Fruit fly (Drosophila melanogaster) whole organism, prepupa: ENCODE measurements around the gene Hml.

Experiments used
- CG10631 ChIP-seq: fragments of 200-800 bp; sonication (Bioruptor generic); optimal IDR thresholded peaks from 2 replicates; lab custom pipeline; 2016; ENCODE audit warnings: missing biosample characterization, missing genetic modification characterization
- CG10669 ChIP-seq: fragments of 200-800 bp; sonication (Bioruptor generic); optimal IDR thresholded peaks from 3 replicates; lab custom pipeline; 2018; ENCODE audit warnings: missing biosample characterization, mild to moderate bottlenecking, missing genetic modification characterization, moderate library complexity
- CG11294 ChIP-seq: fragments of 200-800 bp; sonication (Bioruptor generic); IDR thresholded peaks from 2 replicates; pipeline ENCODE4 v1.3.6; 2022; ENCODE audit warnings: missing biosample characterization, missing genetic modification characterization
- CG15336 ChIP-seq: fragments of 200-800 bp; sonication (Bioruptor generic); IDR thresholded peaks from 2 replicates; pipeline ENCODE4 v1.3.6; 2022; ENCODE audit warnings: missing biosample characterization, missing genetic modification characterization
- CG3032 ChIP-seq: fragments of 200-800 bp; optimal IDR thresholded peaks from 2 replicates; lab custom pipeline; 2019; ENCODE audit warnings: missing biosample characterization, mild to moderate bottlenecking, missing genetic modification characterization, moderate library complexity
- CG31627 ChIP-seq: fragments of 200-800 bp; sonication (Bioruptor generic); optimal IDR thresholded peaks from 3 replicates; lab custom pipeline; 2016; ENCODE audit warnings: missing biosample characterization, missing genetic modification characterization
- CG32006 ChIP-seq: fragments of 200-800 bp; sonication (Bioruptor generic); optimal IDR thresholded peaks from 3 replicates; lab custom pipeline; 2017; ENCODE audit warnings: missing biosample characterization, mild to moderate bottlenecking, missing genetic modification characterization
- CG4318 ChIP-seq: fragments of 200-800 bp; sonication (Bioruptor generic); optimal IDR thresholded peaks from 3 replicates; lab custom pipeline; 2017; ENCODE audit warnings: missing biosample characterization, mild to moderate bottlenecking, missing genetic modification characterization
- CG6276 ChIP-seq: fragments of 200-800 bp; sonication (Bioruptor generic); optimal IDR thresholded peaks from 2 replicates; lab custom pipeline; 2017; ENCODE audit warnings: missing biosample characterization, mild to moderate bottlenecking, missing genetic modification characterization
- CG6854 ChIP-seq: fragments of 200-800 bp; sonication (Bioruptor generic); optimal IDR thresholded peaks from 2 replicates; lab custom pipeline; 2017; ENCODE audit warnings: missing biosample characterization, mild to moderate bottlenecking, missing genetic modification characterization
- CG8119 ChIP-seq: fragments of 200-800 bp; sonication (Bioruptor generic); IDR thresholded peaks from 3 replicates; pipeline ENCODE4 v1.3.6; 2022; ENCODE audit warnings: missing biosample characterization, missing genetic modification characterization
- CG8632 ChIP-seq: fragments of 200-800 bp; sonication (Bioruptor generic); optimal IDR thresholded peaks from 3 replicates; lab custom pipeline; 2016; ENCODE audit warnings: missing biosample characterization, missing genetic modification characterization
- CG9139 ChIP-seq: fragments of 200-800 bp; sonication (Bioruptor generic); optimal IDR thresholded peaks from 3 replicates; lab custom pipeline; 2017; ENCODE audit warnings: missing biosample characterization, mild to moderate bottlenecking, missing genetic modification characterization
- Eip75B ChIP-seq: fragments of 200-800 bp; sonication (Bioruptor generic); optimal IDR thresholded peaks from 3 replicates; lab custom pipeline; 2016; ENCODE audit warnings: missing biosample characterization, missing genetic modification characterization
- Eip78C ChIP-seq: fragments of 200-800 bp; sonication (Bioruptor generic); peaks from one replicate; lab custom pipeline; 2016; ENCODE audit warnings: missing biosample characterization, missing genetic modification characterization
- Eip93F ChIP-seq: fragments of 200-800 bp; sonication (Bioruptor generic); optimal IDR thresholded peaks from 2 replicates; lab custom pipeline; 2016; ENCODE audit warnings: missing biosample characterization, mild to moderate bottlenecking, missing genetic modification characterization
- Ets96B ChIP-seq: fragments of 200-800 bp; optimal IDR thresholded peaks from 2 replicates; lab custom pipeline; 2019; ENCODE audit warnings: missing biosample characterization, mild to moderate bottlenecking, missing genetic modification characterization, moderate library complexity
- Gug ChIP-seq: fragments of 200-800 bp; sonication (Bioruptor generic); IDR thresholded peaks from 2 replicates; pipeline ENCODE4 v1.3.6; 2022; ENCODE audit warnings: missing biosample characterization, missing genetic modification characterization
- Hr39 ChIP-seq: fragments of 200-800 bp; sonication (Bioruptor generic); optimal IDR thresholded peaks from 2 replicates; lab custom pipeline; 2016; ENCODE audit warnings: missing biosample characterization, missing genetic modification characterization
- Hr4 ChIP-seq: fragments of 200-800 bp; sonication (Bioruptor generic); optimal IDR thresholded peaks from 3 replicates; lab custom pipeline; 2016; ENCODE audit warnings: missing biosample characterization, missing genetic modification characterization
- Lpt ChIP-seq: fragments of 200-800 bp; sonication (Bioruptor generic); optimal IDR thresholded peaks from 3 replicates; lab custom pipeline; 2016; ENCODE audit warnings: missing biosample characterization, missing genetic modification characterization
- Met ChIP-seq: fragments of 200-800 bp; sonication (Bioruptor generic); optimal IDR thresholded peaks from 3 replicates; lab custom pipeline; 2016; ENCODE audit warnings: missing biosample characterization, missing genetic modification characterization
- OdsH ChIP-seq: fragments of 200-800 bp; sonication (Bioruptor generic); optimal IDR thresholded peaks from 3 replicates; lab custom pipeline; 2016; ENCODE audit warnings: missing biosample characterization, missing genetic modification characterization
- Sox102F ChIP-seq: fragments of 200-800 bp; sonication (Bioruptor generic); optimal IDR thresholded peaks from 2 replicates; lab custom pipeline; 2016; ENCODE audit warnings: missing biosample characterization, mild to moderate bottlenecking, missing genetic modification characterization
- Sox15 ChIP-seq: fragments of 200-800 bp; sonication (Bioruptor generic); optimal IDR thresholded peaks from 3 replicates; lab custom pipeline; 2016; ENCODE audit warnings: missing biosample characterization, missing genetic modification characterization
- achi ChIP-seq: fragments of 200-800 bp; sonication (Bioruptor generic); optimal IDR thresholded peaks from 3 replicates; lab custom pipeline; 2016; ENCODE audit warnings: missing biosample characterization, missing genetic modification characterization
- cyc ChIP-seq: fragments of 200-800 bp; sonication (Bioruptor generic); optimal IDR thresholded peaks from 3 replicates; lab custom pipeline; 2016; ENCODE audit warnings: missing biosample characterization, missing genetic modification characterization
- dsx ChIP-seq: fragments of 200-800 bp; optimal IDR thresholded peaks from 3 replicates; lab custom pipeline; 2019; ENCODE audit warnings: missing biosample characterization, mild to moderate bottlenecking, missing genetic modification characterization, moderate library complexity; ENCODE audit not compliant: poor library complexity, severe bottlenecking
- eg ChIP-seq: fragments of 200-800 bp; sonication (Bioruptor generic); IDR thresholded peaks from 3 replicates; pipeline ENCODE4 v1.3.6; 2022; ENCODE audit warnings: missing biosample characterization, missing genetic modification characterization
- esn ChIP-seq: fragments of 200-800 bp; sonication (Bioruptor generic); optimal IDR thresholded peaks from 2 replicates; lab custom pipeline; 2016; ENCODE audit warnings: missing biosample characterization, mild to moderate bottlenecking, missing genetic modification characterization, moderate library complexity
- fd59A ChIP-seq: fragments of 200-800 bp; sonication (Bioruptor generic); optimal IDR thresholded peaks from 2 replicates; lab custom pipeline; 2017; ENCODE audit warnings: missing biosample characterization, mild to moderate bottlenecking, missing genetic modification characterization, missing genetic modification reagents
- fd85E ChIP-seq: fragments of 200-800 bp; sonication (Bioruptor generic); optimal IDR thresholded peaks from 3 replicates; lab custom pipeline; 2016; ENCODE audit warnings: missing biosample characterization, missing genetic modification characterization
- pdm3 ChIP-seq: fragments of 200-800 bp; sonication (Bioruptor generic); optimal IDR thresholded peaks from 3 replicates; lab custom pipeline; 2016; ENCODE audit warnings: missing biosample characterization, missing genetic modification characterization
- salr ChIP-seq, 2 experiments: fragments of 200-800 bp; sonication (Bioruptor generic); optimal IDR thresholded peaks; 3 replicates each; lab custom pipeline; 2016 to 2018; ENCODE audit warnings: missing biosample characterization in 2 of 2, missing genetic modification characterization in 2 of 2, mild to moderate bottlenecking in 1 of 2
- spab ChIP-seq: fragments of 200-800 bp; sonication (Bioruptor generic); optimal IDR thresholded peaks from 2 replicates; lab custom pipeline; 2017; ENCODE audit warnings: missing biosample characterization, mild to moderate bottlenecking, missing genetic modification characterization, missing genetic modification reagents
- ss ChIP-seq, 2 experiments: fragments of 200-800 bp; sonication (Bioruptor generic); optimal IDR thresholded peaks; 2 replicates in 1 of 2; 3 replicates in 1 of 2; lab custom pipeline; 2017 to 2018; ENCODE audit warnings: mild to moderate bottlenecking in 2 of 2, missing biosample characterization in 2 of 2, missing genetic modification characterization in 2 of 2, moderate library complexity in 1 of 2
- svp ChIP-seq: fragments of 200-800 bp; sonication (Bioruptor generic); peaks from one replicate; lab custom pipeline; 2016; ENCODE audit warnings: missing biosample characterization, missing genetic modification characterization
- topi ChIP-seq: fragments of 200-800 bp; sonication (Bioruptor generic); optimal IDR thresholded peaks from 3 replicates; lab custom pipeline; 2016; ENCODE audit warnings: missing biosample characterization, missing genetic modification characterization
- vri ChIP-seq: fragments of 200-800 bp; sonication (Bioruptor generic); optimal IDR thresholded peaks from 3 replicates; lab custom pipeline; 2016; ENCODE audit warnings: missing biosample characterization, mild to moderate bottlenecking, missing genetic modification characterization

Hml gene

dm6 chr3L:13900635-13901034, 54.8 kb downstream of the Hml start:
- no peak for TF ChIP-seq Lpt (GFP tag; lab: Kevin White, UChicago)
- TF ChIP-seq dsx (GFP tag; lab: Kevin White, UChicago), result no peak
- no peak for TF ChIP-seq topi (GFP tag; lab: Kevin White, UChicago)
- TF ChIP-seq esn (GFP tag; lab: Kevin White, UChicago), result no peak
- TF ChIP-seq CG31627 (GFP tag; lab: Kevin White, UChicago), result no peak
- TF ChIP-seq CG8632 (GFP tag; lab: Kevin White, UChicago), result no peak
- TF ChIP-seq CG8119 (GFP tag; lab: Robert Waterston, UW), result no peak
- no peak for TF ChIP-seq OdsH (GFP tag; lab: Kevin White, UChicago)
- no peak for TF ChIP-seq fd85E
- no peak for TF ChIP-seq Eip75B
- no peak for TF ChIP-seq eg (GFP tag; lab: Robert Waterston, UW)

dm6 chr3L:13903186-13904020, 57.5 kb downstream of the Hml start, which contains the start of gene dysc:
dysc (minus strand) TSS chr3L:13903236.
- TF ChIP-seq pdm3 (GFP tag; lab: Kevin White, UChicago) (no peak), Ets96B (tag; lab: Kevin White, UChicago) (peak; percentile 42), Sox102F (GFP tag; lab: Kevin White, UChicago) (no peak), vri (GFP tag; lab: Kevin White, UChicago) (no peak), CG4318 (GFP tag; lab: Kevin White, UChicago) (no peak), CG32006 (GFP tag; lab: Kevin White, UChicago) (peak; percentile 6), ss (GFP tag; optimal IDR thresholded peaks at IDR 0.05; lab: Kevin White, UChicago) (no peak), dsx (GFP tag; lab: Kevin White, UChicago) (peak; percentile 16), CG8632 (GFP tag; lab: Kevin White, UChicago) (peak; percentile 4), CG10631 (GFP tag; lab: Kevin White, UChicago) (peak; percentile 2), CG3032 (peak; percentile 21), spab (no peak), achi (GFP tag; lab: Kevin White, UChicago) (peak; percentile 15), CG15336 (0 out of 2 replicates have a peak, but pooled peaks have one; percentile 18), esn (GFP tag; lab: Kevin White, UChicago) (peak; percentile 8), CG9139 (no peak), CG6854 (GFP tag; lab: Kevin White, UChicago) (no peak)

- TF ChIP-seq CG10631 (GFP tag; lab: Kevin White, UChicago), result no peak
- peak; percentile 20 for TF ChIP-seq CG32006 (GFP tag; lab: Kevin White, UChicago)
- TF ChIP-seq Eip78C (GFP tag; lab: Kevin White, UChicago), result peak; percentile 67
- TF ChIP-seq CG11294 (GFP tag; lab: Robert Waterston, UW), result no peak
- peak; percentile 11 for TF ChIP-seq Ets96B (tag; lab: Kevin White, UChicago)
- no peak for TF ChIP-seq cyc (GFP tag; lab: Kevin White, UChicago)
- no peak for TF ChIP-seq Met (GFP tag; lab: Kevin White, UChicago)
These were observed 58.1 kb downstream of the Hml start for dm6 chr3L:13904021-13904325.

dm6 chr3L:13904426-13904825, 58.6 kb downstream of the Hml start:
- TF ChIP-seq fd59A (GFP tag; lab: Kevin White, UChicago), result no peak
- peak; percentile 63 for TF ChIP-seq achi (GFP tag; lab: Kevin White, UChicago)
- TF ChIP-seq, all 60 proteins: peak for 1

- TF ChIP-seq Gug (GFP tag; lab: Robert Waterston, UW), result no peak
- no peak for TF ChIP-seq svp (GFP tag; lab: Kevin White, UChicago)
- TF ChIP-seq Hr39, result no peak
- TF ChIP-seq CG32006 (GFP tag; lab: Kevin White, UChicago), result peak; percentile 59
- TF ChIP-seq CG8119 (GFP tag; lab: Robert Waterston, UW), result peak; percentile 39; the same call in 1 of the 3 replicates
- no peak for TF ChIP-seq CG11294 (GFP tag; lab: Robert Waterston, UW)
- peak; percentile 13 for TF ChIP-seq achi (GFP tag; lab: Kevin White, UChicago)
- TF ChIP-seq salr (GFP tag; optimal IDR thresholded peaks at IDR 0.05; lab: Kevin White, UChicago), result peak in 1 of 2 experiments; percentile 4
- TF ChIP-seq OdsH (GFP tag; lab: Kevin White, UChicago), result peak; percentile 2
- peak; percentile 19 for TF ChIP-seq Hr4 (GFP tag; lab: Kevin White, UChicago)
- TF ChIP-seq eg (GFP tag; lab: Robert Waterston, UW), result peak; percentile 45; the same call in 2 of the 3 replicates
- TF ChIP-seq cyc (GFP tag; lab: Kevin White, UChicago), result no peak
- TF ChIP-seq CG15336, result peak; percentile 46
- peak; percentile 7 for TF ChIP-seq CG10669 (GFP tag; lab: Kevin White, UChicago)
- TF ChIP-seq Eip93F, result no peak
- TF ChIP-seq Ets96B (tag; lab: Kevin White, UChicago), result peak; percentile 18
- peak; percentile 24 for TF ChIP-seq CG4318 (GFP tag; lab: Kevin White, UChicago)
- TF ChIP-seq ss (GFP tag; optimal IDR thresholded peaks at IDR 0.05; lab: Kevin White, UChicago), result no peak
- TF ChIP-seq Eip78C (GFP tag; lab: Kevin White, UChicago), result peak; percentile 15
- TF ChIP-seq Sox15 (GFP tag; lab: Kevin White, UChicago), result no peak
- TF ChIP-seq CG6276 (GFP tag; lab: Kevin White, UChicago), result peak; percentile 38
These were observed 59.7 kb downstream of the Hml start for dm6 chr3L:13905515-13905914.
